Fruit fly (Drosophila melanogaster): ENCODE measurements around the gene CG34161.

Gene CG34161

DNA sequence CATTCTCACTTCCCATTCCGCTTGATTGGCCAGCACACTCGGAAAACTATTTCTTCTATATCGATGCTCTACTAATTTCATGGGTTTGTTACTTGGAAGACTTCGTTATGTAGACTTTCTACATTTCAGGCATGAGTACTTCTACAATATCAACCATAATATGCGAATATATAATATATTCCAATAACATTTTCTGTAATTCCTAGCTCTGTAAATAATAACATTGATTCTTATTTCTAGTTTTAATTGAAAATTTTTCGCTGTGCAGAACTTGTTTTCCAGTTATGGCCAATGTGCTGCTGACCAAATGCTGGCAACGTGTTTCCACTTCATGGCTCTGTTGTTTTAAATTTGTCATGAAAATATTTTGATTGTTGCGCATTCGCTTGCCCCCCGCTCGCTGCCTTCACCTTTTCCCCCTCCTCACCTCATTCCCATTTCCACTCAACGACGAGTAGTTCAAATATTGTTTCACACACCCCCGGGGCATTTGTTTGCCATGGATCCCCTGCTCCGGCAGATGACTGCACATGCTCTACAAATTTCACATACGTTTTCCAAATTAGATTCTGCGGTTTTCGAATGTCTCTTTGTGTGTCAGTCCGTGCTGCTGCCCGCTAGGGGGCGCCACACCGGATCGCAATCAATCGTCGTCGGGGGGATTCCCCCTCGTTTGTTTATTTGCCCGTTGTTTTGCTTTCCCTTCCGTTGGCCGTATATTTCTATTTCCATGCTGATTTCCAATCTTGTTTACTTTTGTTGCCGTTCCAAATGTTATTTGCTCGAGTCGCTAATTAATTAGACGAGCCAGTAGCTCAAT is 33.4 kb upstream of the CG34161 start (continued):
- TF ChIP-seq repo (GFP tag; optimal IDR thresholded peaks at IDR 0.05), result no peak
- no peak for TF ChIP-seq CG13775 (GFP tag; optimal IDR thresholded peaks at IDR 0.05)
- TF ChIP-seq Spps (tag; optimal IDR thresholded peaks at IDR 0.05), result peak; percentile 1
- TF ChIP-seq Hr39 (optimal IDR thresholded peaks at IDR 0.05), result no peak
- TF ChIP-seq fd3F (GFP tag; optimal IDR thresholded peaks at IDR 0.05), result no peak
- no peak for TF ChIP-seq kah (GFP tag; optimal IDR thresholded peaks at IDR 0.05)
- TF ChIP-seq H15 (GFP tag; IDR thresholded peaks at IDR 0.05), result peak; percentile 54; the same call in 1 of the 3 replicates
- no peak for TF ChIP-seq cg (GFP tag; optimal IDR thresholded peaks at IDR 0.05)
- no peak for TF ChIP-seq MTF-1 (GFP tag; optimal IDR thresholded peaks at IDR 0.05; ENCODE audit: borderline replicate concordance)
- no peak for TF ChIP-seq Lhr (GFP tag; optimal IDR thresholded peaks at IDR 0.05)
- TF ChIP-seq Chrac-16 (GFP tag; optimal IDR thresholded peaks at IDR 0.05), result no peak
- TF ChIP-seq Drgx (GFP tag; IDR thresholded peaks at IDR 0.05), result no peak
- no peak for TF ChIP-seq Bgb (GFP tag; IDR thresholded peaks at IDR 0.05; ENCODE audit: partially characterized antibody)
- TF ChIP-seq BtbVII (GFP tag; optimal IDR thresholded peaks at IDR 0.05), result no peak
- TF ChIP-seq fd102C (GFP tag; optimal IDR thresholded peaks at IDR 0.05), result no peak
- peak; percentile 16 for TF ChIP-seq CG1603 (tag; optimal IDR thresholded peaks at IDR 0.05)
- no peak for TF ChIP-seq HmgZ (tag; optimal IDR thresholded peaks at IDR 0.05)
- TF ChIP-seq jing (GFP tag; optimal IDR thresholded peaks at IDR 0.05), result no peak
- no peak for TF ChIP-seq CG6654 (GFP tag; optimal IDR thresholded peaks at IDR 0.05)
- no peak for TF ChIP-seq nerfin-1 (tag; optimal IDR thresholded peaks at IDR 0.05)
- peak; percentile 18; the same call in 1 of the 2 replicates for TF ChIP-seq Rx (GFP tag; IDR thresholded peaks at IDR 0.05)
- TF ChIP-seq wdn (GFP tag; IDR thresholded peaks at IDR 0.05), result no peak
- TF ChIP-seq dysf (GFP tag; IDR thresholded peaks at IDR 0.05), result no peak
- no peak for TF ChIP-seq Sin3A (optimal IDR thresholded peaks at IDR 0.05)
- no peak for TF ChIP-seq pita (GFP tag; optimal IDR thresholded peaks at IDR 0.05)
- no peak for TF ChIP-seq CG17385 (GFP tag; optimal IDR thresholded peaks at IDR 0.05)
- TF ChIP-seq Hand (GFP tag; optimal IDR thresholded peaks at IDR 0.05), result no peak
- TF ChIP-seq emc (GFP tag; optimal IDR thresholded peaks at IDR 0.05), result no peak
- no peak for TF ChIP-seq sqz (GFP tag; optimal IDR thresholded peaks at IDR 0.05)
- no peak for TF ChIP-seq abd-A (tag; optimal IDR thresholded peaks at IDR 0.05)
- no peak for TF ChIP-seq tup (GFP tag; optimal IDR thresholded peaks at IDR 0.05)
- no peak for TF ChIP-seq Usf (GFP tag; optimal IDR thresholded peaks at IDR 0.05)
- no peak for TF ChIP-seq pho (GFP tag; optimal IDR thresholded peaks at IDR 0.05)
- no peak for TF ChIP-seq ewg (GFP tag; optimal IDR thresholded peaks at IDR 0.05)
- TF ChIP-seq dpn (GFP tag; optimal IDR thresholded peaks at IDR 0.05), result no peak
- peak; percentile 22 for TF ChIP-seq CG6254 (GFP tag; optimal IDR thresholded peaks at IDR 0.05)
- no peak for TF ChIP-seq Gsc (GFP tag; IDR thresholded peaks at IDR 0.05)
- TF ChIP-seq shn (GFP tag; optimal IDR thresholded peaks at IDR 0.05), result no peak
- TF ChIP-seq Aef1 (GFP tag; IDR thresholded peaks at IDR 0.05), result no peak
- TF ChIP-seq CG31441 (GFP tag; IDR thresholded peaks at IDR 0.05), result no peak
- TF ChIP-seq Dll (GFP tag; IDR thresholded peaks at IDR 0.05; ENCODE audit: partially characterized antibody), result no peak
- TF ChIP-seq CG2202 (tag; optimal IDR thresholded peaks at IDR 0.05), result no peak
- TF ChIP-seq CG8478 (optimal IDR thresholded peaks at IDR 0.05), result no peak
- no peak for TF ChIP-seq CG6791 (GFP tag; IDR thresholded peaks at IDR 0.05; ENCODE audit: partially characterized antibody)
- TF ChIP-seq luna (GFP tag; optimal IDR thresholded peaks at IDR 0.05), result no peak
- TF ChIP-seq cato (GFP tag; optimal IDR thresholded peaks at IDR 0.05; ENCODE audit: borderline replicate concordance), result no peak
- no peak for TF ChIP-seq Scr (GFP tag; IDR thresholded peaks at IDR 0.05; ENCODE audit: partially characterized antibody)
- peak; percentile 90 for TF ChIP-seq CTCF (GFP tag; optimal IDR thresholded peaks at IDR 0.05)
- no peak for TF ChIP-seq Hr3 (GFP tag; optimal IDR thresholded peaks at IDR 0.05)
- TF ChIP-seq CG3163 (GFP tag; optimal IDR thresholded peaks at IDR 0.05), result peak; percentile 8
- no peak for TF ChIP-seq CG18262 (tag; optimal IDR thresholded peaks at IDR 0.05)

Measured in whole organism, embryonic.